Worm (Caenorhabditis elegans): ENCODE data around the gene R09E10.1.

Gene R09E10.1

ce11 chrIV:10310329-10310728 is 12.2 kb downstream of the R09E10.1 start, which contains the start of gene R09E10.8:
R09E10.8 (minus strand) TSS chrIV:10310429.
- TF ChIP-seq sdc-2 (tag; optimal IDR thresholded peaks at IDR 0.05) = no peak
- no peak for TF ChIP-seq pha-4 (tag; optimal IDR thresholded peaks at IDR 0.05)
- no peak for TF ChIP-seq ceh-34 (tag; optimal IDR thresholded peaks at IDR 0.05)
- TF ChIP-seq ets-4 (tag; optimal IDR thresholded peaks at IDR 0.05) = no peak

- peak; percentile 94 for TF ChIP-seq pax-1 (tag; optimal IDR thresholded peaks at IDR 0.05)
- no peak for TF ChIP-seq ceh-45 (GFP tag; IDR thresholded peaks at IDR 0.05)
These were observed 18.2 kb downstream of the R09E10.1 start for ce11 chrIV:10304383-10304782.

ce11 chrIV:10302203-10302602 is 20.3 kb downstream of the R09E10.1 start, which contains the start of gene R09E10.5:
R09E10.5 (minus strand) TSS chrIV:10302303.
- no peak for TF ChIP-seq elt-4 (tag; optimal IDR thresholded peaks at IDR 0.05)
- TF ChIP-seq ceh-31 (tag; optimal IDR thresholded peaks at IDR 0.05) = no peak
- TF ChIP-seq ceh-34 (tag; optimal IDR thresholded peaks at IDR 0.05) = no peak
- no peak for TF ChIP-seq odd-2 (tag; optimal IDR thresholded peaks at IDR 0.05)
- TF ChIP-seq gmeb-2 (tag; optimal IDR thresholded peaks at IDR 0.05) = no peak
- TF ChIP-seq ets-4 (tag; optimal IDR thresholded peaks at IDR 0.05) = no peak
- no peak for TF ChIP-seq fax-1 (tag; optimal IDR thresholded peaks at IDR 0.05)

ce11 chrIV:10296036-10296435 is 26.5 kb downstream of the R09E10.1 start:
- no peak for TF ChIP-seq pros-1 (tag; optimal IDR thresholded peaks at IDR 0.05)
- no peak for TF ChIP-seq elt-2 (tag; optimal IDR thresholded peaks at IDR 0.05)
- TF ChIP-seq T23F11.4 (GFP tag; optimal IDR thresholded peaks at IDR 0.05) = no peak
- TF ChIP-seq ama-1 (optimal IDR thresholded peaks at IDR 0.05) = no peak
- no peak for TF ChIP-seq pag-3 (tag; optimal IDR thresholded peaks at IDR 0.05; ENCODE audit: borderline replicate concordance)
- no peak for TF ChIP-seq lim-6 (tag; optimal IDR thresholded peaks at IDR 0.05)
- no peak for TF ChIP-seq pqm-1 (tag; optimal IDR thresholded peaks at IDR 0.05)

- no peak for TF ChIP-seq dve-1 (tag; optimal IDR thresholded peaks at IDR 0.05)
- no peak for TF ChIP-seq elt-4 (tag; optimal IDR thresholded peaks at IDR 0.05)
- no peak for TF ChIP-seq sox-2 (GFP tag; IDR thresholded peaks at IDR 0.05)
- TF ChIP-seq ceh-14 (tag; optimal IDR thresholded peaks at IDR 0.05) = no peak
- TF ChIP-seq Y22D7AL.16 (tag; optimal IDR thresholded peaks at IDR 0.05) = no peak
- TF ChIP-seq tbx-2 (tag; optimal IDR thresholded peaks at IDR 0.05) = no peak
- no peak for TF ChIP-seq pros-1 (tag; optimal IDR thresholded peaks at IDR 0.05)
- TF ChIP-seq pat-9 (tag; optimal IDR thresholded peaks at IDR 0.05) = no peak
- no peak for TF ChIP-seq ama-1 (optimal IDR thresholded peaks at IDR 0.05)
- no peak for TF ChIP-seq eyg-1 (tag; optimal IDR thresholded peaks at IDR 0.05)
- TF ChIP-seq sox-4 (tag; optimal IDR thresholded peaks at IDR 0.05) = no peak
- no peak for TF ChIP-seq hlh-13 (GFP tag; optimal IDR thresholded peaks at IDR 0.05)
- no peak for TF ChIP-seq elt-2 (tag; optimal IDR thresholded peaks at IDR 0.05)
- no peak for TF ChIP-seq C38D4.7 (GFP tag; optimal IDR thresholded peaks at IDR 0.05)
- TF ChIP-seq ceh-30 (tag; optimal IDR thresholded peaks at IDR 0.05) = no peak
- no peak for TF ChIP-seq hlh-30 (tag; optimal IDR thresholded peaks at IDR 0.05; ENCODE audit: insufficient read depth)
- no peak for TF ChIP-seq gmeb-2 (tag; optimal IDR thresholded peaks at IDR 0.05)
- TF ChIP-seq ceh-24 (tag; optimal IDR thresholded peaks at IDR 0.05) = no peak
- TF ChIP-seq nhr-11 (tag; optimal IDR thresholded peaks at IDR 0.05) = no peak
These were observed 27.5 kb downstream of the R09E10.1 start, which contains the start of gene R09E10.13 for ce11 chrIV:10295084-10295483. R09E10.13 (minus strand) TSS chrIV:10295144.

ce11 chrIV:10294030-10294429 is 28.5 kb downstream of the R09E10.1 start, which contains the start of gene R09E10.6:
R09E10.6 (minus strand) TSS chrIV:10294130.
- TF ChIP-seq madf-2 (tag; optimal IDR thresholded peaks at IDR 0.05) = no peak
- TF ChIP-seq sox-2 (GFP tag; IDR thresholded peaks at IDR 0.05) = no peak
- TF ChIP-seq ceh-6 (GFP tag; optimal IDR thresholded peaks at IDR 0.05) = no peak
- TF ChIP-seq pax-1 (tag; optimal IDR thresholded peaks at IDR 0.05) = no peak
- TF ChIP-seq zip-5 (tag; optimal IDR thresholded peaks at IDR 0.05) = no peak
- no peak for TF ChIP-seq hlh-8 (tag; optimal IDR thresholded peaks at IDR 0.05)
- no peak for TF ChIP-seq tbx-2 (tag; optimal IDR thresholded peaks at IDR 0.05)
- no peak for TF ChIP-seq fkh-10 (GFP tag; optimal IDR thresholded peaks at IDR 0.05)
- TF ChIP-seq mec-3 (tag; optimal IDR thresholded peaks at IDR 0.05; ENCODE audit: borderline replicate concordance) = no peak
- TF ChIP-seq rnt-1 (tag; optimal IDR thresholded peaks at IDR 0.05) = no peak
- TF ChIP-seq ceh-9 (tag; optimal IDR thresholded peaks at IDR 0.05) = no peak
- TF ChIP-seq ahr-1 (tag; optimal IDR thresholded peaks at IDR 0.05) = no peak
- no peak for TF ChIP-seq ceh-18 (tag; optimal IDR thresholded peaks at IDR 0.05)
- TF ChIP-seq pha-4 (tag; optimal IDR thresholded peaks at IDR 0.05) = no peak
